Worm (Caenorhabditis elegans) whole organism, L2 larva: ENCODE measurements around the gene W06D12.6.

Experiments used
- elt-3 ChIP-seq: sonication (generic microtip); optimal IDR thresholded peaks from 2 replicates; lab custom pipeline; 2017; ENCODE audit warnings: missing biosample characterization, missing genetic modification characterization
- lin-39 ChIP-seq: fragments of 150-350 bp; optimal IDR thresholded peaks from 2 replicates; lab custom pipeline; 2014; ENCODE audit warnings: missing biosample characterization, missing genetic modification reagents, missing genetic modification characterization
- nhr-11 ChIP-seq: fragments of 150-350 bp; optimal IDR thresholded peaks from 2 replicates; lab custom pipeline; 2014; ENCODE audit warnings: missing biosample characterization, missing genetic modification characterization
- unc-62 ChIP-seq: fragments of 150-350 bp; optimal IDR thresholded peaks from 2 replicates; lab custom pipeline; 2014; ENCODE audit warnings: missing biosample characterization, missing genetic modification reagents, missing genetic modification characterization

DNA sequence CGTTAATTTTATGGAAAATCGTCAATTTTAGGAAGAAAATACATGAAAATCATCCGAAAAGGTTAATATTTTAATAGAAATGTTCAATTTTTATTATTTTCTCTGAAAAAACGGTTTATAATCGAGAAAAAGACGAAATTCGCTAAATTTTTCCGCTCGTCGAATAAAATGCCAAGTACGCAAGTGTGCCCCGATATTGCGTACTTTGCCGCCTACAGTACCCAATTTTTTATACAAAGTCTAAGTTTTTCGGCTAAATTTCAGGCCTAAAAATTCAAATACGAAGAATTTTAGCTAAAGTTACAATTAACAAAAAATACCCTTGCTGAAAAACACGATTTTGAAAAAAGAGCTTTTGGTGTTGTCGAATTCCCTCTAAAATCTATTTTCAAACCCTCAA is 47.1 kb upstream of the W06D12.6 start:
- TF ChIP-seq lin-39 (tag; lab: Kevin White, UChicago) (no peak), unc-62 (GFP tag; lab: Kevin White, UChicago) (no peak), nhr-11 (no peak), elt-3 (no peak)
